Worm (Caenorhabditis elegans): ENCODE data around the gene F10D7.10.

The F10D7.10 gene

DNA sequence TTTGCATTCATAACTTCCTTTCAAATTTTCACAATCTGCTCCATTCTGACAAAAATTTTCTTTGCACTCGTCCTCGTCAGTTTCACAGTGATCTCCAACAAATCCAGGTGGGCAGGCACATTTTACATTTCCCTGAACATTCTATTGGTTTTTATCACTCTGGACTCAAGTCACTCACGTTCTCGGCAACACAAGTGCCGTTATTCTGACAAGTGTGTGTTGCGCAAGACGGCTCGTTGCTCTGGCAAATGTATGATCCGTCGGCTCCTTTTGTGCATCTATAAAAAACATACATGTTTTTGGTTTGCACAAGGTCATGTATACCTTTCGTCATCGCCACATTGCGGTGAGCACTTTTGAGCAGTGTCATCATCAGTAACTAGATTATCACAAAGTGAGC lies 33.1 kb upstream of the F10D7.10 start:
- TF ChIP-seq nhr-77 (tag; optimal IDR thresholded peaks at IDR 0.05), result no peak
- TF ChIP-seq nhr-25 (tag; optimal IDR thresholded peaks at IDR 0.05), result no peak
- no peak for TF ChIP-seq lin-11 (tag; optimal IDR thresholded peaks at IDR 0.05)
- no peak for TF ChIP-seq nhr-6 (tag; optimal IDR thresholded peaks at IDR 0.05)
- TF ChIP-seq nhr-21 (tag; optimal IDR thresholded peaks at IDR 0.05), result no peak
- TF ChIP-seq F13H6.1 (tag; optimal IDR thresholded peaks at IDR 0.05), result no peak
- TF ChIP-seq mdl-1 (tag; optimal IDR thresholded peaks at IDR 0.05), result no peak
- TF ChIP-seq mab-5 (tag; optimal IDR thresholded peaks at IDR 0.05), result no peak
- no peak for TF ChIP-seq ZK546.5 (tag; optimal IDR thresholded peaks at IDR 0.05)
- TF ChIP-seq nhr-11 (tag; optimal IDR thresholded peaks at IDR 0.05), result no peak
- no peak for TF ChIP-seq nhr-23 (tag; optimal IDR thresholded peaks at IDR 0.05)
- no peak for TF ChIP-seq unc-62 (GFP tag; optimal IDR thresholded peaks at IDR 0.05)
- no peak for TF ChIP-seq unc-55 (GFP tag; optimal IDR thresholded peaks at IDR 0.05)
- no peak for TF ChIP-seq lsy-2 (tag; optimal IDR thresholded peaks at IDR 0.05)
- TF ChIP-seq nhr-129 (tag; optimal IDR thresholded peaks at IDR 0.05), result no peak
- no peak for TF ChIP-seq nhr-237 (tag; optimal IDR thresholded peaks at IDR 0.05)

DNA sequence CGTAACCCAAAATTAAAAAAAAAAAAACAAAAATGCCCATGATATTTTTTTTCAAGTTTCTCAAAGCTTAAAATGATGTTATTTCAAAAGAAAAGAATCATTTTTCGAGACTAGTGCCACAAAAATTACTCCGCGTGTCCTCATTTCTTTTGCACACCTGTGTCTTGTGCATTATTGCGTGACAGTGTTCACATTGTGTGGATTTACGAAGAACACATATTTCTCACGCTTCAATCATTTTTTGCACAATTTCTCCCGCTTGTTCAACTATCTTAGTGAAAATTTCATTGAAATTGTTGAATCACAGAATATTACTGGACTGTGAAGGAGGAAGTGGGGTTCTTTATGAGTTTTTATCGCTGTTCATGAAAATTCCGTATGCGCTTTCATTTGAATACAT lies 29.3 kb upstream of the F10D7.10 start:
- TF ChIP-seq zag-1 (tag; optimal IDR thresholded peaks at IDR 0.05), result no peak
- TF ChIP-seq R02D3.7 (tag; optimal IDR thresholded peaks at IDR 0.05), result peak; percentile 63

DNA sequence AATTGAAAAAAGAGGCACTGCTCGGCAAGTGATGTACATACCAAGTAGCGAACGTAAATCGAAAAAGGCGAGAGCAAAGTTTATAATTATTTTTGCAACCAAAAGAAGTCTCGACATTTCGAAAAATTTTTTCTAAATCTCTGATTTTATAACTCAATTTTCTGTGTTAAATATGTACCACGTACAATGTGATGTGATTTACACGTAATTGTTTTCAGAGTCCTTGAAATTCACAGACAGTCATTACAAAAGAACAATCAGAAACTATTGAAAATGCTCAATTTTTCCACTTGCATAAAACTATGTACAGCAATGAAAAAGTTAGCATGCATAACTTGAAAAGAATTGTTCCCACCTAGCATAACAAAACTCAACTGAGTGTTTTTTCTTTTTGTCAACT lies 23.5 kb upstream of the F10D7.10 start:
- no peak for TF ChIP-seq elt-1 (tag; optimal IDR thresholded peaks at IDR 0.05)
- no peak for TF ChIP-seq aly-2 (tag; optimal IDR thresholded peaks at IDR 0.05)
- no peak for TF ChIP-seq lin-39 (tag; optimal IDR thresholded peaks at IDR 0.05)

DNA sequence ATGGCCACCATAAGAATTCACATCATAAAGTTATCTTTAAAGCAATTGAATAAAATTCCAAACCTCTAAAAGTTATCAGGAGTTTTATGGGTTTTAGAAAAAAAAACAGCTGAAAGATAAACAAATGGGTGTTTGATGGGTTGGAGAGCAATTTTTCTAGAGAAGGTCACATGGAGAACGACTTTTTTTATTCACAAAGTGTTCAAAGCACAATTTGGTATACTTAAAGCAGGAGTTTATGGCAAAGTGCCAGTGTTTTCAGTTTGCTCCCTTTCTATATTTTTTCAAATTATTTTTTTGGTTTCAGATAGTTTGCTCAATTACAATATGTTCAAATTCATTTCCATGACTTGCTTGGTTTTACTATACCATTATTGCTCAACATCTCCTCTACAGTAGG lies 21.7 kb upstream of the F10D7.10 start, which contains the start of gene F11C7.6:
Gene F11C7.6, plus strand, starts transcription at position 301 of the 400 bp plus-strand sequence.
- no peak for TF ChIP-seq unc-39 (tag; optimal IDR thresholded peaks at IDR 0.05)
- no peak for TF ChIP-seq elt-3 (tag; optimal IDR thresholded peaks at IDR 0.05)
- no peak for TF ChIP-seq unc-62 (GFP tag; optimal IDR thresholded peaks at IDR 0.05)
- TF ChIP-seq crh-2 (tag; optimal IDR thresholded peaks at IDR 0.05), result no peak
- TF ChIP-seq C34F6.9 (tag; optimal IDR thresholded peaks at IDR 0.05), result no peak
- no peak for TF ChIP-seq Y55F3AM.14 (GFP tag; optimal IDR thresholded peaks at IDR 0.05)
- TF ChIP-seq ceh-82 (tag; optimal IDR thresholded peaks at IDR 0.05), result no peak
- no peak for TF ChIP-seq nhr-6 (tag; optimal IDR thresholded peaks at IDR 0.05)
- no peak for TF ChIP-seq snpc-4 (tag; optimal IDR thresholded peaks at IDR 0.05)
- TF ChIP-seq sma-9 (GFP tag; optimal IDR thresholded peaks at IDR 0.05), result no peak
- no peak for TF ChIP-seq sma-9 (tag; optimal IDR thresholded peaks at IDR 0.05)
- TF ChIP-seq ztf-4 (tag; optimal IDR thresholded peaks at IDR 0.05), result no peak
- TF ChIP-seq skn-1 (tag; optimal IDR thresholded peaks at IDR 0.05), result no peak
- no peak for TF ChIP-seq ceh-16 (tag; optimal IDR thresholded peaks at IDR 0.05)
- no peak for TF ChIP-seq fos-1 (tag; optimal IDR thresholded peaks at IDR 0.05)
- no peak for TF ChIP-seq mab-5 (tag; optimal IDR thresholded peaks at IDR 0.05)
- no peak for TF ChIP-seq nhr-25 (tag; optimal IDR thresholded peaks at IDR 0.05)
- TF ChIP-seq ztf-1 (GFP tag; conservative IDR thresholded peaks at IDR 0.05), result no peak

DNA sequence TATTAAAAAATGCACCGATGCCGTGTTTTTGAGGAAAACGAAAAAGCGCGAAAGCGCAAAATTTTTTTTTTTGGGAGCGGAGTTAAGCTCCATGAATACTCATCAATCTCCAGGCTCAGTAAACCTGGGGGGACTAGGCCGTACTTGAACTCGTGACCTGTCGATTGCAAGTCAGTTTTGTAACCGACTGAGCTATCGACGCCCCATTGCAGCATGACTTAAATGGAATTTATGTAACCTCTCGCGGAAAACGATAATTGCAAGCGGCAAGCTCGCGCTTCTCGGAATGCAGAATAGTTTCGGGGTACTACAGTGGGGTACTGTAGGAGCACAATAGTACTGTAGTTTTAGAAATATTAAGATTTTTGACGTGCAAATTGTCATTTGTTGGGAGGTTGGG lies 20.9 kb upstream of the F10D7.10 start:
- TF ChIP-seq mbf-1 (tag; optimal IDR thresholded peaks at IDR 0.05), result no peak
- no peak for TF ChIP-seq egl-27 (tag; optimal IDR thresholded peaks at IDR 0.05)
- no peak for TF ChIP-seq elt-3 (tag; optimal IDR thresholded peaks at IDR 0.05)
- no peak for TF ChIP-seq lin-13 (GFP tag; optimal IDR thresholded peaks at IDR 0.05)
- TF ChIP-seq skn-1 (tag; optimal IDR thresholded peaks at IDR 0.05), result no peak
- no peak for TF ChIP-seq R02D3.7 (tag; optimal IDR thresholded peaks at IDR 0.05)
- no peak for TF ChIP-seq mdl-1 (tag; optimal IDR thresholded peaks at IDR 0.05)
- no peak for TF ChIP-seq alr-1 (tag; optimal IDR thresholded peaks at IDR 0.05)
- no peak for TF ChIP-seq nhr-77 (tag; optimal IDR thresholded peaks at IDR 0.05)
- TF ChIP-seq ztf-1 (GFP tag; conservative IDR thresholded peaks at IDR 0.05), result no peak
- no peak for TF ChIP-seq lin-11 (tag; optimal IDR thresholded peaks at IDR 0.05)
- no peak for TF ChIP-seq sem-4 (tag; optimal IDR thresholded peaks at IDR 0.05)
- TF ChIP-seq nhr-21 (tag; optimal IDR thresholded peaks at IDR 0.05), result no peak
- TF ChIP-seq snpc-4 (tag; optimal IDR thresholded peaks at IDR 0.05), result no peak
- TF ChIP-seq nhr-25 (tag; optimal IDR thresholded peaks at IDR 0.05), result no peak
- TF ChIP-seq unc-62 (GFP tag; optimal IDR thresholded peaks at IDR 0.05), result no peak
- no peak for TF ChIP-seq ztf-4 (tag; optimal IDR thresholded peaks at IDR 0.05)
- no peak for TF ChIP-seq unc-39 (tag; optimal IDR thresholded peaks at IDR 0.05)
- no peak for TF ChIP-seq nhr-10 (tag; optimal IDR thresholded peaks at IDR 0.05)
